Fruit fly (Drosophila melanogaster) Kc167 (cell line): ENCODE data around the gene TfIIEbeta.

ENCODE experiments used
- Myc ChIP-seq: fragments of >200 bp; optimal IDR thresholded peaks from 2 replicates; lab custom pipeline; 2017; ENCODE audit warnings: missing external identifiers
- Sin3A ChIP-seq: fragments of >200 bp; optimal IDR thresholded peaks from 2 replicates; lab custom pipeline; 2018; ENCODE audit warnings: missing external identifiers
- h ChIP-seq: fragments of >200 bp; optimal IDR thresholded peaks from 3 replicates; lab custom pipeline; 2018; ENCODE audit warnings: missing external identifiers
- insv ChIP-seq: fragments of >200 bp; optimal IDR thresholded peaks from 3 replicates; lab custom pipeline; 2018; ENCODE audit warnings: missing external identifiers
- psq ChIP-seq: fragments of >200 bp; optimal IDR thresholded peaks from 2 replicates; lab custom pipeline; 2017; ENCODE audit warnings: missing external identifiers

DNA sequence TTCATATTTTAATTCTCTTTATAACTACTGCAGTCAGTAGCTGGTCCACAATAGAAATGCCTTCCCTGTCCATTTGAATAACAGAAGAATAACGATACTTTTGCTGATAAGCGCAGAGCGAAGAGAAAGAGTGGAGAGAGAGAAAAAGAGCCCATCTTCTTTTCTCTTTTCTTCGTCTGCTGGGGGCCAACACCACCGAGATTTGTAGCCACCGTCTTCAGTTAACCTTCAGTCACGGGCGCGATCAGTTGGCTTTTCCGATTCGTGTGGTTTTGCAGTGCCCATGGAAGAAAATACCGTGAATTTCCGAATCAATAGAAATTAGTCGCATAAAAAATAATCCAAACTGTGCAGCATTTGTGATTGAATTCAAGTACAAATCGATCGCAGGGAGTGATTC is 23.3 kb upstream of the TfIIEbeta start, which contains the start of gene CG1273:
- TF ChIP-seq insv (lab: Kevin White, UChicago) (no peak), h (lab: Kevin White, UChicago) (no peak), Myc (lab: Kevin White, UChicago) (no peak), psq (lab: Kevin White, UChicago) (no peak), Sin3A (lab: Kevin White, UChicago) (no peak)
